Fruit fly (Drosophila melanogaster): ENCODE data around the gene Rubicon.

Gene Rubicon

dm6 chrX:8676631-8677224 is at the start of gene Rubicon (continued):
- TF ChIP-seq Atf-2 (GFP tag; optimal IDR thresholded peaks at IDR 0.05): no peak
- peak; percentile 81 for TF ChIP-seq ci (GFP tag; IDR thresholded peaks at IDR 0.05)
- TF ChIP-seq CG12744 (GFP tag; optimal IDR thresholded peaks at IDR 0.05): no peak
- peak; percentile 50 for TF ChIP-seq CG12155 (GFP tag; optimal IDR thresholded peaks at IDR 0.05)
- TF ChIP-seq CG15011 (GFP tag; optimal IDR thresholded peaks at IDR 0.05): no peak
- TF ChIP-seq pan (optimal IDR thresholded peaks at IDR 0.05): no peak
- peak in 1 of 2 experiments; percentile 18 for TF ChIP-seq pan (GFP tag; optimal IDR thresholded peaks at IDR 0.05 in 1 of 2, IDR thresholded peaks at IDR 0.05 in 1 of 2)
- TF ChIP-seq B-H1 (GFP tag; IDR thresholded peaks at IDR 0.05): no peak; the same call in 2 of the 3 replicates
- no peak for TF ChIP-seq CG30020 (tag; optimal IDR thresholded peaks at IDR 0.05)
- TF ChIP-seq CG14014 (GFP tag; IDR thresholded peaks at IDR 0.05): no peak
- TF ChIP-seq CG4820 (GFP tag; optimal IDR thresholded peaks at IDR 0.05): no peak
- TF ChIP-seq Sox102F (GFP tag; optimal IDR thresholded peaks at IDR 0.05): no peak
- TF ChIP-seq CG4730 (GFP tag; IDR thresholded peaks at IDR 0.05): no peak
- TF ChIP-seq CG7839 (tag; optimal IDR thresholded peaks at IDR 0.05): peak; percentile 15
- TF ChIP-seq Meics (GFP tag; optimal IDR thresholded peaks at IDR 0.05): peak; percentile 29
- TF ChIP-seq CG9876 (GFP tag; optimal IDR thresholded peaks at IDR 0.05): peak; percentile 50
- TF ChIP-seq Elba2 (GFP tag; optimal IDR thresholded peaks at IDR 0.05): no peak
- no peak for TF ChIP-seq CG3838 (GFP tag; optimal IDR thresholded peaks at IDR 0.05)
- peak; percentile 91 for TF ChIP-seq HLH4C (GFP tag; IDR thresholded peaks at IDR 0.05; ENCODE audit: partially characterized antibody)
- peak; percentile 84 for TF ChIP-seq sna (GFP tag; IDR thresholded peaks at IDR 0.05; ENCODE audit: partially characterized antibody)
- peak; percentile 65; the same call in 2 of the 3 replicates for TF ChIP-seq ken (GFP tag; IDR thresholded peaks at IDR 0.05)
- no peak for TF ChIP-seq CG7556 (GFP tag; optimal IDR thresholded peaks at IDR 0.05)
- peak; percentile 48 for TF ChIP-seq CG10543 (GFP tag; optimal IDR thresholded peaks at IDR 0.05)
- TF ChIP-seq CG17385 (GFP tag; optimal IDR thresholded peaks at IDR 0.05): peak; percentile 78
- TF ChIP-seq pfk (GFP tag; optimal IDR thresholded peaks at IDR 0.05): no peak
- TF ChIP-seq CG12299 (tag; optimal IDR thresholded peaks at IDR 0.05): peak; percentile 13
- no peak for TF ChIP-seq CG4328 (GFP tag; optimal IDR thresholded peaks at IDR 0.05)
- peak; percentile 8 for TF ChIP-seq gcm (GFP tag; optimal IDR thresholded peaks at IDR 0.05)
- TF ChIP-seq CG7745 (tag; optimal IDR thresholded peaks at IDR 0.05): no peak
- no peak for TF ChIP-seq CG4404 (GFP tag; IDR thresholded peaks at IDR 0.05)
- no peak for TF ChIP-seq CG11696 (GFP tag; IDR thresholded peaks at IDR 0.05)
- no peak for TF ChIP-seq Taf1 (GFP tag; IDR thresholded peaks at IDR 0.05)
- no peak for TF ChIP-seq Spps (tag; optimal IDR thresholded peaks at IDR 0.05)
- TF ChIP-seq NFAT (GFP tag; IDR thresholded peaks at IDR 0.05): no peak
- TF ChIP-seq corto (GFP tag; optimal IDR thresholded peaks at IDR 0.05): no peak
- peak; percentile 36 for TF ChIP-seq CG11504 (tag; optimal IDR thresholded peaks at IDR 0.05)
- no peak for TF ChIP-seq tap (tag; optimal IDR thresholded peaks at IDR 0.05)
- TF ChIP-seq CG18262 (tag; optimal IDR thresholded peaks at IDR 0.05): peak; percentile 18
- TF ChIP-seq CG15601 (tag; optimal IDR thresholded peaks at IDR 0.05): peak; percentile 38
- no peak for TF ChIP-seq vfl (GFP tag; optimal IDR thresholded peaks at IDR 0.05)
- peak; percentile 64 for TF ChIP-seq gfzf (GFP tag; optimal IDR thresholded peaks at IDR 0.05)
- no peak for TF ChIP-seq CG6254 (GFP tag; optimal IDR thresholded peaks at IDR 0.05)
- TF ChIP-seq D19B (GFP tag; optimal IDR thresholded peaks at IDR 0.05): no peak
- peak; percentile 5 for TF ChIP-seq scrt (GFP tag; optimal IDR thresholded peaks at IDR 0.05)
- no peak for TF ChIP-seq dimm (GFP tag; IDR thresholded peaks at IDR 0.05)
- peak; percentile 61; the same call in 1 of the 3 replicates for TF ChIP-seq CG34422 (GFP tag; IDR thresholded peaks at IDR 0.05)
- TF ChIP-seq az2 (GFP tag; optimal IDR thresholded peaks at IDR 0.05): peak; percentile 14
- no peak for TF ChIP-seq NK7.1 (GFP tag; optimal IDR thresholded peaks at IDR 0.05)
- TF ChIP-seq CG11560 (tag; IDR thresholded peaks at IDR 0.05): peak; percentile 88
- TF ChIP-seq Bdp1 (GFP tag; optimal IDR thresholded peaks at IDR 0.05): peak; percentile 38
- peak; percentile 36 for TF ChIP-seq gsb-n (tag; optimal IDR thresholded peaks at IDR 0.05)
